Worm (Caenorhabditis elegans) whole organism, L1 larva: ENCODE results near the gene Y48E1B.17.

Experiments used
- C34B4.2 ChIP-seq: sonication (generic microtip); optimal IDR thresholded peaks from 2 replicates; lab custom pipeline; 2017; ENCODE audit warnings: mild to moderate bottlenecking, missing genetic modification characterization, missing compliant biosample characterization
- F16B12.6 ChIP-seq: fragments of 150-350 bp; optimal IDR thresholded peaks from 2 replicates; lab custom pipeline; 2014; ENCODE audit warnings: missing biosample characterization, missing genetic modification characterization
- blmp-1 ChIP-seq: fragments of 150-350 bp; optimal IDR thresholded peaks from 2 replicates; lab custom pipeline; 2014; ENCODE audit warnings: missing biosample characterization, missing genetic modification characterization
- ceh-88 ChIP-seq: fragments of 200-800 bp; sonication (Bioruptor generic); IDR thresholded peaks from 2 replicates; pipeline ENCODE4 v1.3.6; 2022; ENCODE audit warnings: missing genetic modification characterization, missing compliant biosample characterization
- dsc-1 ChIP-seq: sonication (generic microtip); optimal IDR thresholded peaks from 2 replicates; lab custom pipeline; 2016; ENCODE audit warnings: mild to moderate bottlenecking, missing genetic modification characterization, missing compliant biosample characterization
- efl-1 ChIP-seq, 4 experiments: fragments of 150-350 bp; optimal IDR thresholded peaks in 3 of 4; peaks in 1 of 4; 1 replicate in 1 of 4; 2 replicates in 3 of 4; lab custom pipeline; 2014; ENCODE audit warnings: missing biosample characterization in 2 of 4, missing genetic modification characterization in 2 of 4, missing genetic modification reagents in 2 of 4
- efl-3 ChIP-seq: fragments of 200-800 bp; sonication (Bioruptor generic); optimal IDR thresholded peaks from 2 replicates; lab custom pipeline; 2018; ENCODE audit warnings: mild to moderate bottlenecking, missing genetic modification characterization, missing compliant biosample characterization
- egl-13 ChIP-seq: sonication (generic microtip); optimal IDR thresholded peaks from 2 replicates; lab custom pipeline; 2016; ENCODE audit warnings: missing genotype, missing genetic modification reagents, missing genetic modification characterization, missing compliant biosample characterization
- egl-27 ChIP-seq, 2 experiments: fragments of 150-350 bp in 1 of 2; sonication (generic microtip); optimal IDR thresholded peaks; 3 replicates each; lab custom pipeline; 2017 to 2018; ENCODE audit warnings: missing biosample characterization in 2 of 2, missing genetic modification characterization in 2 of 2, missing genetic modification reagents in 2 of 2
- ets-5 ChIP-seq: fragments of 200-800 bp; sonication (Bioruptor generic); IDR thresholded peaks from 2 replicates; pipeline ENCODE4 v1.3.6; 2022; ENCODE audit warnings: missing genetic modification characterization, missing compliant biosample characterization
- fkh-10 ChIP-seq: sonication (generic microtip); optimal IDR thresholded peaks from 2 replicates; lab custom pipeline; 2017; ENCODE audit warnings: missing biosample characterization, missing genetic modification reagents, missing genetic modification characterization
- hlh-17 ChIP-seq: fragments of 200-800 bp; sonication (Bioruptor generic); optimal IDR thresholded peaks from 2 replicates; lab custom pipeline; 2018; ENCODE audit warnings: missing genetic modification characterization, mild to moderate bottlenecking, missing compliant biosample characterization, moderate library complexity, borderline replicate concordance
- irx-1 ChIP-seq: sonication (generic microtip); optimal IDR thresholded peaks from 2 replicates; lab custom pipeline; 2016; ENCODE audit warnings: missing genetic modification characterization, missing compliant biosample characterization
- jun-1 ChIP-seq: fragments of 150-350 bp; optimal IDR thresholded peaks from 2 replicates; lab custom pipeline; 2014; ENCODE audit warnings: missing biosample characterization, missing genetic modification reagents, missing genetic modification characterization
- lin-15B ChIP-seq: fragments of 150-350 bp; sonication (generic microtip); optimal IDR thresholded peaks from 3 replicates; lab custom pipeline; 2014; ENCODE audit warnings: missing biosample characterization, missing genetic modification characterization
- lin-35 ChIP-seq, 2 experiments: fragments of 150-350 bp; optimal IDR thresholded peaks; 2 replicates each; lab custom pipeline; 2014; ENCODE audit warnings: missing biosample characterization in 2 of 2, missing genetic modification characterization in 2 of 2, missing genetic modification reagents in 2 of 2
- lin-39 ChIP-seq: fragments of 150-350 bp; optimal IDR thresholded peaks from 2 replicates; lab custom pipeline; 2014; ENCODE audit warnings: missing biosample characterization, missing genetic modification reagents, missing genetic modification characterization
- lir-3 ChIP-seq: sonication (generic microtip); optimal IDR thresholded peaks from 2 replicates; lab custom pipeline; 2016; ENCODE audit warnings: mild to moderate bottlenecking, missing genetic modification characterization, moderate library complexity, missing compliant biosample characterization; ENCODE audit not compliant: poor library complexity
- lsy-2 ChIP-seq, 2 experiments: fragments of 150-350 bp; optimal IDR thresholded peaks; 2 replicates each; lab custom pipeline; 2014; ENCODE audit warnings: missing biosample characterization in 2 of 2, missing genetic modification characterization in 2 of 2
- mab-9 ChIP-seq: fragments of 200-800 bp; sonication (Bioruptor generic); IDR thresholded peaks from 2 replicates; pipeline ENCODE4 v1.3.6; 2022; ENCODE audit warnings: missing genetic modification reagents, missing genetic modification characterization, missing compliant biosample characterization
- mep-1 ChIP-seq: fragments of 150-350 bp; optimal IDR thresholded peaks from 2 replicates; lab custom pipeline; 2014; ENCODE audit warnings: missing biosample characterization, missing genetic modification characterization
- nhr-11 ChIP-seq: fragments of 150-350 bp; optimal IDR thresholded peaks from 2 replicates; lab custom pipeline; 2014; ENCODE audit warnings: missing biosample characterization, missing genetic modification characterization
- nhr-12 ChIP-seq: sonication (generic microtip); optimal IDR thresholded peaks from 2 replicates; lab custom pipeline; 2017; ENCODE audit warnings: missing biosample characterization, missing genetic modification characterization
- nhr-20 ChIP-seq: sonication (generic microtip); optimal IDR thresholded peaks from 2 replicates; lab custom pipeline; 2016; ENCODE audit warnings: mild to moderate bottlenecking, missing genetic modification characterization, missing compliant biosample characterization
- nhr-237 ChIP-seq: fragments of 150-350 bp; optimal IDR thresholded peaks from 2 replicates; lab custom pipeline; 2014; ENCODE audit warnings: missing biosample characterization, missing genetic modification characterization
- nhr-28 ChIP-seq: fragments of 150-350 bp; optimal IDR thresholded peaks from 2 replicates; lab custom pipeline; 2014; ENCODE audit warnings: missing biosample characterization, missing genetic modification characterization
- nhr-90 ChIP-seq: sonication (generic microtip); optimal IDR thresholded peaks from 2 replicates; lab custom pipeline; 2016; ENCODE audit warnings: mild to moderate bottlenecking, missing genetic modification characterization, missing compliant biosample characterization; ENCODE audit not compliant: poor library complexity
- pqm-1 ChIP-seq: sonication (generic microtip); optimal IDR thresholded peaks from 3 replicates; lab custom pipeline; 2017; ENCODE audit warnings: missing biosample characterization, missing genetic modification characterization
- rnt-1 ChIP-seq: sonication (generic microtip); optimal IDR thresholded peaks from 2 replicates; lab custom pipeline; 2016; ENCODE audit warnings: mild to moderate bottlenecking, missing genetic modification characterization, moderate library complexity, missing compliant biosample characterization
- skn-1 ChIP-seq: fragments of 150-350 bp; optimal IDR thresholded peaks from 2 replicates; lab custom pipeline; 2014; ENCODE audit warnings: missing biosample characterization, missing genetic modification characterization
- sup-37 ChIP-seq: fragments of 200-800 bp; sonication (Bioruptor generic); optimal IDR thresholded peaks from 2 replicates; lab custom pipeline; 2018; ENCODE audit warnings: mild to moderate bottlenecking, missing genetic modification characterization, missing compliant biosample characterization
- swsn-7 ChIP-seq: sonication (generic microtip); optimal IDR thresholded peaks from 2 replicates; lab custom pipeline; 2016; ENCODE audit warnings: missing genetic modification characterization, missing compliant biosample characterization
- tlp-1 ChIP-seq: fragments of 150-350 bp; optimal IDR thresholded peaks from 2 replicates; lab custom pipeline; 2014; ENCODE audit warnings: missing biosample characterization, missing genetic modification characterization
- xbp-1 ChIP-seq: sonication (generic microtip); optimal IDR thresholded peaks from 2 replicates; lab custom pipeline; 2016; ENCODE audit warnings: missing genetic modification characterization, missing compliant biosample characterization
- zip-4 ChIP-seq: fragments of 200-800 bp; sonication (Bioruptor generic); optimal IDR thresholded peaks from 2 replicates; lab custom pipeline; 2018; ENCODE audit warnings: mild to moderate bottlenecking, missing genetic modification characterization, moderate library complexity, missing compliant biosample characterization
- ztf-11 ChIP-seq, 2 experiments: sonication (generic microtip); optimal IDR thresholded peaks; 2 replicates each; lab custom pipeline; 2016 to 2017; ENCODE audit warnings: missing genetic modification characterization in 2 of 2, missing biosample characterization in 1 of 2, missing compliant biosample characterization in 1 of 2
- ztf-4 ChIP-seq: fragments of 150-350 bp; optimal IDR thresholded peaks from 2 replicates; lab custom pipeline; 2014; ENCODE audit warnings: missing biosample characterization, missing genetic modification characterization

The Y48E1B.17 gene

DNA sequence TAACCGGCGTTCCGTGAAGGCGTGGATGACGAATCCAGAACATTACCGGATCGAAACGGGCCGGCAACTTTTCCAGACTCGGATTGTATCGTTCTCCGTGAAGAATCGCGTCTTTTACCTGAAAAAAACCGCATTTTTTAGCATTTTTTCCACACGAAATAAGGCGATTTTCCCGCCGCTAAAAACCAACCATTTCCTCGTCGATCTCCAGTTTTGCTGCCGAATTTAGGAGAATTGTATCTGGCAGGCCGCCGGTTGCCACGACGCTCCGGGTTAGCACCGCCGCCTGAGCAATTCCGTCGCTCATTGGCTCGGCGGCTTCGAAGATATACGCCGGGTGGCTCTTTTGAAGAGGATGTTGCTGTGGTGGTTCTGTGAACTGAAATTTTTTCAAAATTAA is 33.5 kb upstream of the Y48E1B.17 start:
- TF ChIP-seq ceh-88 (GFP tag; lab: Robert Waterston, UW): no peak
- TF ChIP-seq efl-1 (optimal IDR thresholded peaks at IDR 0.05; lab: Kevin White, UChicago): no peak
- peak in 1 of 2 experiments; percentile 64 for TF ChIP-seq efl-1 (GFP tag; optimal IDR thresholded peaks at IDR 0.05 in 1 of 2; lab: Kevin White, UChicago)
- no peak for TF ChIP-seq pqm-1 (tag; lab: Kevin White, UChicago)

DNA sequence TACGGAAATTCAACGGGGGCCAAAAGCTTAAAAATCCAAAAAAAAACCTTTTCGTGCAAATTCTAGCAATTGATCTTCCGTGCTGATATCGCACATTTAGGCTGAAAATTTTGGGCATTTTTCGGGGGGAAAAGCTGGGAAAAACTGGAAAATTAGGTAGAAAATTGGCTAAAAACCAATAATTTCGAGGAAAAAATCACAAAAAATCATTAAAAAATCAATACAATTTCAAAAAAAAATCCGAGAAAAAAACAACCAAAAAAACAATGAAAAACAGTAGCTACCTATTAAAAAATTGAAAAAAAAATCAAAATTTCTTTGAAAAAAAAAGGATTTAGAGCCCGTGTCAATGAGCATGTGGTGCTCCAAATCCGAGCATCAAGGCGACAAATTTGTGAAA is 27.0 kb upstream of the Y48E1B.17 start, which contains the start of gene Y48E1B.3:
TSS of gene Y48E1B.3 (minus strand) at position 101 of the 400 bp plus-strand sequence.
- TF ChIP-seq rnt-1 (tag; lab: Kevin White, UChicago) (no peak), mab-9 (GFP tag; lab: Robert Waterston, UW) (no peak), jun-1 (tag; lab: Kevin White, UChicago) (no peak), ets-5 (GFP tag; lab: Robert Waterston, UW) (no peak)

DNA sequence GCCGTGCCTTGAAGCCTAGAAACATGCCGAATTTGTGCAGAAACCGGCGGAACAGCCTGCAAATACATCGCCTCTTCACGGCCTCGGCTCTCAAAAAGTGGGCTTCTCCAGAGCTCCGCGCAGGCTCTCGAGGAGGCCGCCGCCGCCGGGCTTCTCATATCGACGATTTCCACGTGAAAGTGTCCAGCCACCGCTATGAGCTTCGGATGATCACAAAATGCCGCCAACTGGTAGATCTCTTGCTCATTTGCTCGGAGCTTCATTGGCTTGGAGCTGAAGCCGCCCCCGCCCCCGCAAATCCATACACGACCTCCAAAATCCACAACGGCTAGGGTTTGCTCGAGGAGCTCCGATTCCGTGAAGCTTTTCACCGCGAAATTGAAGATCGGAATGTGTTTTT is 19.7 kb upstream of the Y48E1B.17 start:
- TF ChIP-seq tlp-1 (tag; lab: Kevin White, UChicago) (no peak), xbp-1 (tag; lab: Kevin White, UChicago) (no peak), lin-39 (tag; lab: Kevin White, UChicago) (no peak), egl-27 (tag; optimal IDR thresholded peaks at IDR 0.05; lab: Kevin White, UChicago) (no peak), fkh-10 (GFP tag; lab: Kevin White, UChicago) (no peak), lsy-2 (tag; optimal IDR thresholded peaks at IDR 0.05; lab: Kevin White, UChicago) (no peak), sup-37 (no peak), efl-3 (GFP tag; lab: Kevin White, UChicago) (no peak), zip-4 (GFP tag; lab: Kevin White, UChicago) (no peak), nhr-90 (tag; lab: Kevin White, UChicago) (no peak), nhr-11 (tag; lab: Kevin White, UChicago) (no peak), nhr-28 (tag; lab: Kevin White, UChicago) (no peak), lir-3 (tag; lab: Kevin White, UChicago) (no peak), C34B4.2 (tag; lab: Kevin White, UChicago) (no peak), mep-1 (tag; lab: Kevin White, UChicago) (no peak), hlh-17 (GFP tag; lab: Kevin White, UChicago) (no peak), nhr-12 (tag; lab: Kevin White, UChicago) (no peak), ztf-4 (no peak), efl-1 (optimal IDR thresholded peaks at IDR 0.05; lab: Kevin White, UChicago) (no peak), efl-1 (GFP tag; optimal IDR thresholded peaks at IDR 0.05 in 1 of 2; lab: Kevin White, UChicago) (no peak), blmp-1 (tag; lab: Kevin White, UChicago) (no peak)

ce11 chrII:13547545-13547944 is 6.7 kb upstream of the Y48E1B.17 start, which contains the start of gene ddl-2:
Gene ddl-2 (minus strand): TSS chrII:13547645.
- TF ChIP-seq lin-35 (GFP tag; optimal IDR thresholded peaks at IDR 0.05; lab: Kevin White, UChicago): no peak
- TF ChIP-seq nhr-20: no peak
- no peak for TF ChIP-seq dsc-1 (tag; lab: Kevin White, UChicago)
- TF ChIP-seq ztf-4: no peak
- TF ChIP-seq swsn-7: no peak
- no peak for TF ChIP-seq F16B12.6 (tag; lab: Kevin White, UChicago)
- no peak for TF ChIP-seq skn-1 (tag; lab: Kevin White, UChicago)
- no peak for TF ChIP-seq rnt-1 (tag; lab: Kevin White, UChicago)
- TF ChIP-seq mab-9 (GFP tag; lab: Robert Waterston, UW): no peak
- no peak for TF ChIP-seq ztf-11 (tag; optimal IDR thresholded peaks at IDR 0.05; lab: Kevin White, UChicago)
- TF ChIP-seq nhr-237 (tag; lab: Kevin White, UChicago): no peak
- no peak for TF ChIP-seq lin-15B (tag; lab: Kevin White, UChicago)
- TF ChIP-seq irx-1: no peak
- no peak for TF ChIP-seq efl-3 (GFP tag; lab: Kevin White, UChicago)
- TF ChIP-seq egl-27 (tag; optimal IDR thresholded peaks at IDR 0.05; lab: Kevin White, UChicago): no peak
- TF ChIP-seq egl-13 (tag; lab: Kevin White, UChicago): no peak
- TF ChIP-seq, all 84 proteins: peak for 0
